Worm (Caenorhabditis elegans) whole organism, L1 larva: ENCODE measurements around the gene fbxb-105.
A peak's percentile ranks its signal among the peaks of the same experiment; 100 is the strongest.

Experiments
- C16A3.4 ChIP-seq: fragments of 150-350 bp; optimal IDR thresholded peaks from 2 replicates; lab custom pipeline; 2014; ENCODE audit warnings: missing biosample characterization, missing genetic modification characterization
- F16B12.6 ChIP-seq: fragments of 150-350 bp; optimal IDR thresholded peaks from 2 replicates; lab custom pipeline; 2014; ENCODE audit warnings: missing biosample characterization, missing genetic modification characterization
- Y116A8C.19 ChIP-seq: sonication (generic microtip); optimal IDR thresholded peaks from 2 replicates; lab custom pipeline; 2016; ENCODE audit warnings: missing compliant biosample characterization, missing genetic modification characterization, borderline replicate concordance
- aha-1 ChIP-seq: fragments of 150-350 bp; optimal IDR thresholded peaks from 2 replicates; lab custom pipeline; 2014; ENCODE audit warnings: missing biosample characterization, missing genetic modification characterization
- ceh-82 ChIP-seq, 3 experiments: fragments of 150-350 bp in 1 of 3; sonication (generic microtip) in 2 of 3; optimal IDR thresholded peaks; 2 replicates each; lab custom pipeline; 2014 to 2017; ENCODE audit warnings: missing biosample characterization in 3 of 3, missing genetic modification characterization in 3 of 3
- ceh-88 ChIP-seq: fragments of 200-800 bp; sonication (Bioruptor generic); IDR thresholded peaks from 2 replicates; pipeline ENCODE4 v1.3.6; 2022; ENCODE audit warnings: missing genetic modification characterization, missing compliant biosample characterization
- dpl-1 ChIP-seq, 3 experiments: fragments of 150-350 bp in 2 of 3; sonication (generic microtip) in 1 of 3; optimal IDR thresholded peaks; 2 replicates each; lab custom pipeline; 2014 to 2017; ENCODE audit warnings: missing biosample characterization in 3 of 3, missing genetic modification characterization in 3 of 3, missing genetic modification reagents in 3 of 3
- efl-1 ChIP-seq, 4 experiments: fragments of 150-350 bp; optimal IDR thresholded peaks in 3 of 4; peaks in 1 of 4; 1 replicate in 1 of 4; 2 replicates in 3 of 4; lab custom pipeline; 2014; ENCODE audit warnings: missing biosample characterization in 2 of 4, missing genetic modification characterization in 2 of 4, missing genetic modification reagents in 2 of 4
- elt-2 ChIP-seq: sonication (generic microtip); optimal IDR thresholded peaks from 2 replicates; lab custom pipeline; 2016; ENCODE audit warnings: missing genetic modification characterization, mild to moderate bottlenecking, inconsistent platforms, missing compliant biosample characterization, missing genetic modification reagents
- fkh-10 ChIP-seq: sonication (generic microtip); optimal IDR thresholded peaks from 2 replicates; lab custom pipeline; 2017; ENCODE audit warnings: missing biosample characterization, missing genetic modification reagents, missing genetic modification characterization
- grh-1 ChIP-seq: fragments of 200-800 bp; sonication (Bioruptor generic); IDR thresholded peaks from 2 replicates; pipeline ENCODE4 v1.3.6; 2022; ENCODE audit warnings: missing genetic modification reagents, missing genetic modification characterization, missing compliant biosample characterization
- hlh-17 ChIP-seq: fragments of 200-800 bp; sonication (Bioruptor generic); optimal IDR thresholded peaks from 2 replicates; lab custom pipeline; 2018; ENCODE audit warnings: missing genetic modification characterization, mild to moderate bottlenecking, missing compliant biosample characterization, moderate library complexity, borderline replicate concordance
- hpl-2 ChIP-seq: fragments of 150-350 bp; optimal IDR thresholded peaks from 2 replicates; lab custom pipeline; 2014; ENCODE audit warnings: missing biosample characterization, missing genetic modification reagents, missing genetic modification characterization
- isw-1 ChIP-seq: fragments of 200-800 bp; sonication (Bioruptor generic); IDR thresholded peaks from 2 replicates; pipeline ENCODE4 v1.3.6; 2022; ENCODE audit warnings: missing genetic modification characterization, missing compliant biosample characterization
- jun-1 ChIP-seq: fragments of 150-350 bp; optimal IDR thresholded peaks from 2 replicates; lab custom pipeline; 2014; ENCODE audit warnings: missing biosample characterization, missing genetic modification reagents, missing genetic modification characterization
- lin-13 ChIP-seq: fragments of 150-350 bp; optimal IDR thresholded peaks from 2 replicates; lab custom pipeline; 2014; ENCODE audit warnings: missing biosample characterization, missing genetic modification reagents, missing genetic modification characterization
- lin-14 ChIP-seq: fragments of 200-800 bp; sonication (Bioruptor generic); optimal IDR thresholded peaks from 2 replicates; lab custom pipeline; 2018; ENCODE audit warnings: mild to moderate bottlenecking, missing genetic modification characterization, moderate library complexity, missing compliant biosample characterization
- lin-15B ChIP-seq: fragments of 150-350 bp; sonication (generic microtip); optimal IDR thresholded peaks from 3 replicates; lab custom pipeline; 2014; ENCODE audit warnings: missing biosample characterization, missing genetic modification characterization
- lin-35 ChIP-seq, 2 experiments: fragments of 150-350 bp; optimal IDR thresholded peaks; 2 replicates each; lab custom pipeline; 2014; ENCODE audit warnings: missing biosample characterization in 2 of 2, missing genetic modification characterization in 2 of 2, missing genetic modification reagents in 2 of 2
- lin-39 ChIP-seq: fragments of 150-350 bp; optimal IDR thresholded peaks from 2 replicates; lab custom pipeline; 2014; ENCODE audit warnings: missing biosample characterization, missing genetic modification reagents, missing genetic modification characterization
- lsy-2 ChIP-seq, 2 experiments: fragments of 150-350 bp; optimal IDR thresholded peaks; 2 replicates each; lab custom pipeline; 2014; ENCODE audit warnings: missing biosample characterization in 2 of 2, missing genetic modification characterization in 2 of 2
- mab-9 ChIP-seq: fragments of 200-800 bp; sonication (Bioruptor generic); IDR thresholded peaks from 2 replicates; pipeline ENCODE4 v1.3.6; 2022; ENCODE audit warnings: missing genetic modification reagents, missing genetic modification characterization, missing compliant biosample characterization
- mdl-1 ChIP-seq, 2 experiments: fragments of 150-350 bp; optimal IDR thresholded peaks; 2 replicates each; lab custom pipeline; 2014 to 2017; ENCODE audit warnings: missing biosample characterization in 2 of 2, missing genetic modification characterization in 2 of 2, inconsistent platforms in 1 of 2
- mep-1 ChIP-seq: fragments of 150-350 bp; optimal IDR thresholded peaks from 2 replicates; lab custom pipeline; 2014; ENCODE audit warnings: missing biosample characterization, missing genetic modification characterization
- nhr-19 ChIP-seq: fragments of 200-800 bp; sonication (Bioruptor generic); conservative IDR thresholded peaks from 2 replicates; pipeline ENCODE4 v1.3.6; 2022; ENCODE audit warnings: missing genetic modification characterization, missing compliant biosample characterization
- nhr-20 ChIP-seq: sonication (generic microtip); optimal IDR thresholded peaks from 2 replicates; lab custom pipeline; 2016; ENCODE audit warnings: mild to moderate bottlenecking, missing genetic modification characterization, missing compliant biosample characterization
- nhr-28 ChIP-seq: fragments of 150-350 bp; optimal IDR thresholded peaks from 2 replicates; lab custom pipeline; 2014; ENCODE audit warnings: missing biosample characterization, missing genetic modification characterization
- nhr-47 ChIP-seq: sonication (generic microtip); optimal IDR thresholded peaks from 2 replicates; lab custom pipeline; 2016; ENCODE audit warnings: mild to moderate bottlenecking, missing genetic modification characterization, moderate library complexity, missing compliant biosample characterization
- nhr-76 ChIP-seq: sonication (generic microtip); optimal IDR thresholded peaks from 2 replicates; lab custom pipeline; 2017; ENCODE audit warnings: missing biosample characterization, missing genetic modification characterization
- pax-3 ChIP-seq: fragments of 200-800 bp; sonication (Bioruptor generic); optimal IDR thresholded peaks from 2 replicates; lab custom pipeline; 2018; ENCODE audit warnings: mild to moderate bottlenecking, missing genetic modification characterization, moderate library complexity, missing compliant biosample characterization
- snu-23 ChIP-seq: sonication (generic microtip); optimal IDR thresholded peaks from 2 replicates; lab custom pipeline; 2016; ENCODE audit warnings: missing genetic modification characterization, missing compliant biosample characterization
- sox-4 ChIP-seq: sonication (generic microtip); optimal IDR thresholded peaks from 2 replicates; lab custom pipeline; 2016; ENCODE audit warnings: missing genetic modification characterization, missing compliant biosample characterization
- sptf-1 ChIP-seq: fragments of 150-350 bp; optimal IDR thresholded peaks from 2 replicates; lab custom pipeline; 2014; ENCODE audit warnings: missing biosample characterization, missing genetic modification characterization
- sup-37 ChIP-seq: fragments of 200-800 bp; sonication (Bioruptor generic); optimal IDR thresholded peaks from 2 replicates; lab custom pipeline; 2018; ENCODE audit warnings: mild to moderate bottlenecking, missing genetic modification characterization, missing compliant biosample characterization
- swsn-7 ChIP-seq: sonication (generic microtip); optimal IDR thresholded peaks from 2 replicates; lab custom pipeline; 2016; ENCODE audit warnings: missing genetic modification characterization, missing compliant biosample characterization
- unc-130 ChIP-seq: fragments of 150-350 bp; optimal IDR thresholded peaks from 2 replicates; lab custom pipeline; 2017; ENCODE audit warnings: missing biosample characterization, missing genetic modification characterization, inconsistent platforms
- vab-15 ChIP-seq: sonication (generic microtip); optimal IDR thresholded peaks from 2 replicates; lab custom pipeline; 2017; ENCODE audit warnings: missing genotype, mild to moderate bottlenecking, missing genetic modification characterization, missing compliant biosample characterization
- xbp-1 ChIP-seq: sonication (generic microtip); optimal IDR thresholded peaks from 2 replicates; lab custom pipeline; 2016; ENCODE audit warnings: missing genetic modification characterization, missing compliant biosample characterization
- zip-4 ChIP-seq: fragments of 200-800 bp; sonication (Bioruptor generic); optimal IDR thresholded peaks from 2 replicates; lab custom pipeline; 2018; ENCODE audit warnings: mild to moderate bottlenecking, missing genetic modification characterization, moderate library complexity, missing compliant biosample characterization
- ztf-11 ChIP-seq, 2 experiments: sonication (generic microtip); optimal IDR thresholded peaks; 2 replicates each; lab custom pipeline; 2016 to 2017; ENCODE audit warnings: missing genetic modification characterization in 2 of 2, missing biosample characterization in 1 of 2, missing compliant biosample characterization in 1 of 2

fbxb-105 gene

DNA sequence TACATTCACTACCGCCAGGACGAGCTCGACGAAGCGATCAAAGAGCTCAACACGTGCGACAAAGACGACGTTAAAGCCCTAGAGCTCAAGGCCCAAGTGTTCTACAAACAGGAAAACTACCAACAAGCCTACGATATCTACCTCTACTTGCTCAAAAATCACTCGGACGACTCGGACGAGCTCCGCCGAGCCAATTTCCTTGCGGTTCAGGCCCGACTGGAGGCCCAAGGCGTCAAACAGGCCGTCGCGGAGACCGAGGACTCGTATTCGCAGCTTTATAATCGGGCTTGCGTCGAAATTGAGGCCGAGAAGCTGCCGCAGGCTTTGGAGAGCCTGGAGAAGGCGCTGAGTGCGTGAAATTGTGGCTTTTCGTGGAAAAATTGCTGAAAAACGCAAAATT is 17.2 kb upstream of the fbxb-105 start:
- no peak for TF ChIP-seq nhr-19
- TF ChIP-seq, all 84 proteins: peak for 0

DNA sequence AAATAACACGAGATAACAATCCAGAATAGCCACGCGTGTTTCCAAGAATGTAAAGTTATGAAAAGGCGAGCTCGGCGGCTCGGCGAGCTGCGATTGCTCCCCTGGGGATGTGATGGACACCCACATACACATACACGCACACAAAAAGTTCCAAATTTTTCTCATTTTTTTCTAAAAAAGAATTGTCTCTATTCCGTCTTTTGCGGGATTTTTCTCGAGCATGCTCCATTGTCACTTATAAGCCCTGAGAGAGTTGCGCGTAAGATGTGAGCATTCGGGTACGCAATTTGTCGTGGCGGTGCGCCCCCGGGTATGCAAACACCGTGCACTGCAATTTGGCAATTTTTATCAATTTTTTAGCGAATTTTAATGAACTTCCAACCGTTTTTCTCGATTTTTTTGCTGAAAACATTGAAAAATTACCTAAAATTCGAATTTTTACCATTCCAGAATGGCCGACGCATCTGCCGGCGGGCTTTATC is 16.4 kb upstream of the fbxb-105 start, which contains the start of the genes F08D12.12 and srpa-72:
Gene F08D12.12 (minus strand): TSS at position 51 of the 482 bp plus-strand sequence.
Gene srpa-72 (plus strand): TSS at position 451 of the 482 bp plus-strand sequence.
- TF ChIP-seq isw-1 (peak; percentile 18; the same call in 1 of the 2 replicates), efl-1 (optimal IDR thresholded peaks at IDR 0.05; lab: Kevin White, UChicago) (peak; percentile 56 to 60), efl-1 (GFP tag; optimal IDR thresholded peaks at IDR 0.05 in 1 of 2; lab: Kevin White, UChicago) (peak; percentile 53 to 95), unc-130 (tag; lab: Kevin White, UChicago) (peak; percentile 64), lin-13 (GFP tag; lab: Kevin White, UChicago) (peak; percentile 27), C16A3.4 (peak; percentile 42), swsn-7 (peak; percentile 10), dpl-1 (GFP tag; optimal IDR thresholded peaks at IDR 0.05; lab: Kevin White, UChicago) (peak; percentile 23 to 57 (median 57)), ceh-88 (no peak), elt-2 (no peak), mdl-1 (tag; optimal IDR thresholded peaks at IDR 0.05; lab: Kevin White, UChicago) (peak in 1 of 2 experiments; percentile 18), F16B12.6 (tag; lab: Kevin White, UChicago) (peak; percentile 91), jun-1 (tag; lab: Kevin White, UChicago) (no peak), lsy-2 (tag; optimal IDR thresholded peaks at IDR 0.05; lab: Kevin White, UChicago) (peak; percentile 36 to 63), ztf-11 (tag; optimal IDR thresholded peaks at IDR 0.05; lab: Kevin White, UChicago) (no peak), lin-35 (GFP tag; optimal IDR thresholded peaks at IDR 0.05; lab: Kevin White, UChicago) (peak; percentile 29 to 61), ceh-82 (tag; optimal IDR thresholded peaks at IDR 0.05; lab: Kevin White, UChicago) (peak in 2 of 3 experiments; percentile 27 to 41), nhr-19 (peak; percentile 23), vab-15 (tag; lab: Kevin White, UChicago) (peak; percentile 26), snu-23 (peak; percentile 48), lin-15B (tag; lab: Kevin White, UChicago) (peak; percentile 15), lin-14 (GFP tag; lab: Kevin White, UChicago) (peak; percentile 57), xbp-1 (tag; lab: Kevin White, UChicago) (peak; percentile 27), sup-37 (GFP tag; lab: Kevin White, UChicago) (no peak), nhr-47 (no peak), Y116A8C.19 (tag; lab: Kevin White, UChicago) (no peak)

DNA sequence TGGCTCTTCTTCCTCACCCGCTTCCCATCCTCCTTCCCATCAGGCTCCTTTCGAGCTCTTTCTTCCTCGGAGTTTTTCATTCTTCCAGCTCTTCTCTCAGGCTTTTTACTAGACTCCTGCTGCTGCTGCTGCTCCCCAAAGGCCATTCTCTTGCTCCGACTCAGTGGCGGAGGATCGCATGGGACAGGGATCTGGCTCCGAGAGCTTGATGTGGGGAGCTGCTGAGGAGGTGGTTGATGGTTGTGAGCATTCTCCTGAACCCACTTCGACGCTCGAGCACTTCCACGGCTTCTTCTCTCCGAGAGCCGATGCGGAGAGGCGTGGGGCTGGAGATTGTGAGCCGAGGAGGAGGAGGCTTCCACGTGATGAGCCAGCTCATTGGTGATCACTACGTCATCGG is 15.1 kb upstream of the fbxb-105 start:
- TF ChIP-seq nhr-76 (tag; lab: Kevin White, UChicago) (no peak), fkh-10 (GFP tag; lab: Kevin White, UChicago) (no peak), nhr-20 (tag; lab: Kevin White, UChicago) (no peak), efl-1 (optimal IDR thresholded peaks at IDR 0.05; lab: Kevin White, UChicago) (no peak), efl-1 (GFP tag; optimal IDR thresholded peaks at IDR 0.05 in 1 of 2; lab: Kevin White, UChicago) (peak in 1 of 2 experiments; percentile 49), lin-35 (GFP tag; optimal IDR thresholded peaks at IDR 0.05; lab: Kevin White, UChicago) (no peak), pax-3 (tag; lab: Kevin White, UChicago) (no peak)

DNA sequence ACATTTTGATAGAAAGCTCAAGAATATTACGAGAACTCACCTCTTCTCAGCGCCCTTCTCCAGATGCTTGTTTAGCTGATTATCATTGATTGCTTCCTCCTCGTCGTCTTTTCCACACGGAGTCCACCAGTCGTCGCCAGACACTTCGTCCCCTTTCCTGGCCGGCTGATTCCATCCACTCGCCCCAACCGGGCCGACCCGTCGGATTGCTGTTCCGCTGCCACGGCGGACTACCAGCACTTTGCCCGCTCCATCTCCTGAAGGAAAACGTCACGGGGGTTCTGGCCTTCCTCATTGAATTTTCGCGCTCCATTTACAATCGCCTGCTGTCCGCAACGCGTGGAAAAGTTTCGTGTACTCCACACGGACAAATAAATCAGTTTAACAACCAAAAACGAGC is 12.7 kb upstream of the fbxb-105 start:
- TF ChIP-seq hlh-17 (GFP tag; lab: Kevin White, UChicago) = no peak
- TF ChIP-seq swsn-7 = no peak
- no peak for TF ChIP-seq sup-37 (GFP tag; lab: Kevin White, UChicago)
- no peak for TF ChIP-seq hpl-2 (GFP tag; lab: Kevin White, UChicago)
- no peak for TF ChIP-seq mep-1
- no peak for TF ChIP-seq zip-4 (GFP tag; lab: Kevin White, UChicago)
- no peak for TF ChIP-seq sox-4 (tag; lab: Kevin White, UChicago)
- TF ChIP-seq grh-1 (GFP tag; lab: Robert Waterston, UW) = no peak
- TF ChIP-seq sptf-1 (tag; lab: Kevin White, UChicago) = no peak
- no peak for TF ChIP-seq aha-1 (tag; lab: Kevin White, UChicago)
- no peak for TF ChIP-seq mab-9
- TF ChIP-seq fkh-10 (GFP tag; lab: Kevin White, UChicago) = no peak
- no peak for TF ChIP-seq lin-39 (tag; lab: Kevin White, UChicago)
- TF ChIP-seq nhr-28 (tag; lab: Kevin White, UChicago) = no peak
- TF ChIP-seq, all 84 proteins: peak for 0
